Fruit fly (Drosophila melanogaster) whole organism, embryonic: Measurements from ENCODE around the gene SkpE.

Experiments
- Ada2b ChIP-seq: fragments of 200-800 bp; sonication (Bioruptor generic); IDR thresholded peaks from 2 replicates; pipeline ENCODE4 v1.3.6; 2022; ENCODE audit warnings: missing biosample characterization, missing genetic modification characterization
- BEAF-32 ChIP-seq: fragments of 200-800 bp; sonication (Bioruptor generic); optimal IDR thresholded peaks from 3 replicates; lab custom pipeline; 2017; ENCODE audit warnings: missing biosample characterization, missing genetic modification characterization, mild to moderate bottlenecking, moderate library complexity, missing genetic modification reagents
- C15 ChIP-seq: fragments of 200-800 bp; sonication (Bioruptor generic); IDR thresholded peaks from 3 replicates; pipeline ENCODE4 v1.3.6; 2022; ENCODE audit warnings: missing biosample characterization, missing genetic modification characterization
- CG12104 ChIP-seq: fragments of 200-800 bp; sonication (Bioruptor generic); optimal IDR thresholded peaks from 3 replicates; lab custom pipeline; 2016; ENCODE audit warnings: missing biosample characterization, missing genetic modification characterization
- CG12744 ChIP-seq: fragments of 200-800 bp; sonication (Bioruptor generic); optimal IDR thresholded peaks from 2 replicates; lab custom pipeline; 2016; ENCODE audit warnings: missing biosample characterization, missing genetic modification characterization
- CG13296 ChIP-seq: fragments of 200-800 bp; sonication (Bioruptor generic); optimal IDR thresholded peaks from 3 replicates; lab custom pipeline; 2018; ENCODE audit warnings: missing biosample characterization, mild to moderate bottlenecking, missing genetic modification characterization
- CG14710 ChIP-seq: fragments of 200-800 bp; sonication (Bioruptor generic); optimal IDR thresholded peaks from 3 replicates; lab custom pipeline; 2019; ENCODE audit warnings: missing biosample characterization, mild to moderate bottlenecking, missing genetic modification characterization, moderate library complexity
- CG15073 ChIP-seq: fragments of 200-800 bp; sonication (Bioruptor generic); optimal IDR thresholded peaks from 2 replicates; lab custom pipeline; 2016; ENCODE audit warnings: missing biosample characterization, missing genetic modification characterization
- CG15601 ChIP-seq: fragments of 200-800 bp; sonication (Bioruptor generic); optimal IDR thresholded peaks from 3 replicates; lab custom pipeline; 2019; ENCODE audit warnings: missing biosample characterization, mild to moderate bottlenecking, missing genetic modification characterization, moderate library complexity
- CG16863 ChIP-seq: fragments of 200-800 bp; sonication (Bioruptor generic); optimal IDR thresholded peaks from 3 replicates; lab custom pipeline; 2016; ENCODE audit warnings: missing biosample characterization, missing genetic modification characterization
- CG2129 ChIP-seq: fragments of 200-800 bp; sonication (Bioruptor generic); IDR thresholded peaks from 2 replicates; pipeline ENCODE4 v1.3.6; 2022; ENCODE audit warnings: missing biosample characterization, missing genetic modification characterization; ENCODE audit not compliant: partially characterized antibody
- CG2678 ChIP-seq: fragments of 200-800 bp; sonication (Bioruptor generic); optimal IDR thresholded peaks from 3 replicates; lab custom pipeline; 2019; ENCODE audit warnings: missing biosample characterization, mild to moderate bottlenecking, missing genetic modification characterization, moderate library complexity
- CG31441 ChIP-seq: fragments of 200-800 bp; sonication (Bioruptor generic); IDR thresholded peaks from 2 replicates; pipeline ENCODE4 v1.3.6; 2022; ENCODE audit warnings: missing biosample characterization, missing genetic modification characterization
- CG3995 ChIP-seq: fragments of 200-800 bp; sonication (Bioruptor generic); optimal IDR thresholded peaks from 3 replicates; lab custom pipeline; 2016; ENCODE audit warnings: missing biosample characterization, missing genetic modification characterization
- CG6765 ChIP-seq: fragments of 200-800 bp; sonication (Bioruptor generic); optimal IDR thresholded peaks from 3 replicates; lab custom pipeline; 2017; ENCODE audit warnings: missing biosample characterization, mild to moderate bottlenecking, missing genetic modification characterization
- CG6791 ChIP-seq: fragments of 200-800 bp; sonication (Bioruptor generic); IDR thresholded peaks from 3 replicates; pipeline ENCODE4 v1.3.6; 2022; ENCODE audit warnings: missing biosample characterization, missing genetic modification characterization; ENCODE audit not compliant: partially characterized antibody
- CG7372 ChIP-seq: fragments of 200-800 bp; sonication (Bioruptor generic); IDR thresholded peaks from 2 replicates; pipeline ENCODE4 v1.3.6; 2022; ENCODE audit warnings: missing biosample characterization, missing genetic modification characterization
- CG7556 ChIP-seq: fragments of 200-800 bp; sonication (Bioruptor generic); optimal IDR thresholded peaks from 2 replicates; lab custom pipeline; 2017; ENCODE audit warnings: missing biosample characterization, mild to moderate bottlenecking, missing genetic modification characterization
- CG7928 ChIP-seq: fragments of 200-800 bp; sonication (Bioruptor generic); optimal IDR thresholded peaks from 2 replicates; lab custom pipeline; 2017; ENCODE audit warnings: missing biosample characterization, mild to moderate bottlenecking, missing genetic modification characterization
- CG7963 ChIP-seq: fragments of 200-800 bp; sonication (Bioruptor generic); IDR thresholded peaks from 3 replicates; pipeline ENCODE4 v1.3.6; 2022; ENCODE audit warnings: missing biosample characterization, missing genetic modification characterization; ENCODE audit not compliant: partially characterized antibody
- D19A ChIP-seq: fragments of 200-800 bp; optimal IDR thresholded peaks from 3 replicates; lab custom pipeline; 2019; ENCODE audit warnings: missing biosample characterization, mild to moderate bottlenecking, missing genetic modification characterization, moderate library complexity
- Doc2 ChIP-seq: fragments of 200-800 bp; sonication (Bioruptor generic); IDR thresholded peaks from 2 replicates; pipeline ENCODE4 v1.3.6; 2022; ENCODE audit warnings: missing biosample characterization, missing genetic modification characterization
- GATAe ChIP-seq: fragments of 200-800 bp; sonication (Bioruptor generic); conservative IDR thresholded peaks from 2 replicates; pipeline ENCODE4 v1.3.6; 2022; ENCODE audit warnings: missing biosample characterization, missing genetic modification characterization
- H2.0 ChIP-seq: fragments of 200-800 bp; sonication (Bioruptor generic); IDR thresholded peaks from 2 replicates; pipeline ENCODE4 v1.3.6; 2022; ENCODE audit warnings: missing biosample characterization, missing genetic modification characterization
- Kr ChIP-seq: fragments of 200-800 bp; sonication (Bioruptor generic); optimal IDR thresholded peaks from 2 replicates; lab custom pipeline; 2017; ENCODE audit warnings: missing biosample characterization, mild to moderate bottlenecking, missing genetic modification characterization
- NK7.1 ChIP-seq: fragments of 200-800 bp; sonication (Bioruptor generic); optimal IDR thresholded peaks from 3 replicates; lab custom pipeline; 2016; ENCODE audit warnings: missing biosample characterization, missing genetic modification characterization
- Nf-YB ChIP-seq: fragments of 200-800 bp; sonication (Bioruptor generic); optimal IDR thresholded peaks from 3 replicates; lab custom pipeline; 2019; ENCODE audit warnings: missing biosample characterization, mild to moderate bottlenecking, missing genetic modification characterization, moderate library complexity
- Nf-YC ChIP-seq: fragments of 200-800 bp; optimal IDR thresholded peaks from 3 replicates; lab custom pipeline; 2019; ENCODE audit warnings: missing biosample characterization, mild to moderate bottlenecking, missing genetic modification characterization, moderate library complexity
- Six4 ChIP-seq: fragments of 200-800 bp; sonication (Bioruptor generic); optimal IDR thresholded peaks from 2 replicates; lab custom pipeline; 2016; ENCODE audit warnings: missing biosample characterization, missing genetic modification characterization
- Sox100B ChIP-seq: fragments of 200-800 bp; sonication (Bioruptor generic); optimal IDR thresholded peaks from 3 replicates; lab custom pipeline; 2018; ENCODE audit warnings: missing biosample characterization, mild to moderate bottlenecking, missing genetic modification characterization
- Sry-β ChIP-seq: fragments of 200-800 bp; sonication (Bioruptor generic); optimal IDR thresholded peaks from 2 replicates; lab custom pipeline; 2018; ENCODE audit warnings: missing biosample characterization, mild to moderate bottlenecking, missing genetic modification characterization, moderate library complexity
- Ssrp ChIP-seq: fragments of 200-800 bp; sonication (Bioruptor generic); optimal IDR thresholded peaks from 2 replicates; lab custom pipeline; 2018; ENCODE audit warnings: missing biosample characterization, mild to moderate bottlenecking, missing genetic modification characterization, moderate library complexity
- Taf1 ChIP-seq: fragments of 200-800 bp; sonication (Bioruptor generic); IDR thresholded peaks from 2 replicates; pipeline ENCODE4 v1.3.6; 2022; ENCODE audit warnings: missing biosample characterization, missing genetic modification characterization
- Vsx1 ChIP-seq: fragments of 200-800 bp; sonication (Bioruptor generic); optimal IDR thresholded peaks from 2 replicates; lab custom pipeline; 2017; ENCODE audit warnings: missing biosample characterization, mild to moderate bottlenecking, missing genetic modification characterization, missing genetic modification reagents
- ash1 ChIP-seq: fragments of 200-800 bp; sonication (Bioruptor generic); optimal IDR thresholded peaks from 2 replicates; lab custom pipeline; 2018; ENCODE audit warnings: missing biosample characterization, mild to moderate bottlenecking, missing genetic modification characterization
- cg ChIP-seq: fragments of 200-800 bp; sonication (Bioruptor generic); optimal IDR thresholded peaks from 3 replicates; lab custom pipeline; 2019; ENCODE audit warnings: missing biosample characterization, mild to moderate bottlenecking, missing genetic modification characterization, moderate library complexity
- crc ChIP-seq: fragments of 200-800 bp; sonication (Bioruptor generic); optimal IDR thresholded peaks from 2 replicates; lab custom pipeline; 2016; ENCODE audit warnings: missing biosample characterization, missing genetic modification characterization
- danr ChIP-seq: fragments of 200-800 bp; sonication (Bioruptor generic); IDR thresholded peaks from 2 replicates; pipeline ENCODE4 v1.3.6; 2022; ENCODE audit warnings: missing biosample characterization, missing genetic modification characterization
- esg ChIP-seq: fragments of 200-800 bp; sonication (Bioruptor generic); conservative IDR thresholded peaks from 2 replicates; pipeline ENCODE4 v1.3.6; 2022; ENCODE audit warnings: missing biosample characterization, missing genetic modification characterization
- fd96Cb ChIP-seq: fragments of 200-800 bp; sonication (Bioruptor generic); optimal IDR thresholded peaks from 2 replicates; lab custom pipeline; 2018; ENCODE audit warnings: missing biosample characterization, mild to moderate bottlenecking, missing genetic modification characterization, moderate library complexity
- h ChIP-seq: fragments of >200 bp; optimal IDR thresholded peaks from 2 replicates; lab custom pipeline; 2017
- ham ChIP-seq: fragments of 200-800 bp; sonication (Bioruptor generic); IDR thresholded peaks from 2 replicates; pipeline ENCODE4 v1.3.6; 2022; ENCODE audit warnings: missing biosample characterization, missing genetic modification characterization
- jigr1 ChIP-seq: fragments of 200-800 bp; sonication (Bioruptor generic); IDR thresholded peaks from 3 replicates; pipeline ENCODE4 v1.3.6; 2022; ENCODE audit warnings: missing biosample characterization, missing genetic modification characterization
- otp ChIP-seq: fragments of 200-800 bp; sonication (Bioruptor generic); IDR thresholded peaks from 3 replicates; pipeline ENCODE4, ENCODE4 v1.3.6; 2022; ENCODE audit warnings: missing biosample characterization, missing genetic modification characterization
- pb ChIP-seq: fragments of 200-800 bp; sonication (Bioruptor generic); optimal IDR thresholded peaks from 3 replicates; lab custom pipeline; 2016; ENCODE audit warnings: missing biosample characterization, missing genetic modification characterization
- pho ChIP-seq: fragments of 200-800 bp; sonication (Bioruptor generic); optimal IDR thresholded peaks from 2 replicates; lab custom pipeline; 2016; ENCODE audit warnings: missing biosample characterization, missing genetic modification characterization
- sens-2 ChIP-seq: fragments of 200-800 bp; sonication (Bioruptor generic); IDR thresholded peaks from 2 replicates; pipeline ENCODE4 v1.3.6; 2022; ENCODE audit warnings: missing biosample characterization, missing genetic modification characterization
- slp2 ChIP-seq: fragments of 200-800 bp; sonication (Bioruptor generic); optimal IDR thresholded peaks from 2 replicates; lab custom pipeline; 2016; ENCODE audit warnings: missing biosample characterization, missing genetic modification characterization
- ssp ChIP-seq: fragments of 200-800 bp; sonication (Bioruptor generic); IDR thresholded peaks from 2 replicates; pipeline ENCODE4 v1.3.6; 2022; ENCODE audit warnings: missing biosample characterization, missing genetic modification characterization
- sug ChIP-seq: fragments of 200-800 bp; optimal IDR thresholded peaks from 2 replicates; lab custom pipeline; 2019; ENCODE audit warnings: missing biosample characterization, mild to moderate bottlenecking, missing genetic modification characterization, moderate library complexity

The SkpE gene

dm6 chrX:19846701-19847383, 23.0 kb upstream of the SkpE start (continued):
- TF ChIP-seq CG12744 (GFP tag; lab: Kevin White, UChicago) = peak; percentile 88
- peak; percentile 73 for TF ChIP-seq ash1 (GFP tag; lab: Kevin White, UChicago)
- TF ChIP-seq sens-2 = peak; percentile 84
- peak; percentile 79 for TF ChIP-seq Nf-YC (tag; lab: Kevin White, UChicago)
- TF ChIP-seq slp2 (GFP tag; lab: Kevin White, UChicago) = peak; percentile 94
- TF ChIP-seq CG12104 (GFP tag; lab: Kevin White, UChicago) = peak; percentile 86
- peak; percentile 86 for TF ChIP-seq C15 (GFP tag; lab: Robert Waterston, UW)
- TF ChIP-seq h = no peak
- peak; percentile 88 for TF ChIP-seq Sox100B
- peak; percentile 67 for TF ChIP-seq CG15073 (GFP tag; lab: Kevin White, UChicago)
- peak; percentile 89 for TF ChIP-seq danr (GFP tag; lab: Robert Waterston, UW)
- peak; percentile 34; the same call in 1 of the 2 replicates for TF ChIP-seq GATAe (GFP tag; lab: Robert Waterston, UW)
- TF ChIP-seq CG2129 = no peak
- peak; percentile 78 for TF ChIP-seq ham (GFP tag; lab: Robert Waterston, UW)
- peak; percentile 85 for TF ChIP-seq Doc2 (GFP tag; lab: Robert Waterston, UW)
- peak; percentile 87 for TF ChIP-seq pho (GFP tag; lab: Kevin White, UChicago)
- TF ChIP-seq CG2678 (tag; lab: Kevin White, UChicago) = peak; percentile 94
- peak; percentile 93 for TF ChIP-seq CG31441 (GFP tag; lab: Robert Waterston, UW)
- TF ChIP-seq CG3995 (GFP tag; lab: Kevin White, UChicago) = peak; percentile 47
- peak; percentile 90 for TF ChIP-seq CG7372 (GFP tag; lab: Robert Waterston, UW)
- peak; percentile 90 for TF ChIP-seq CG15601
- peak; percentile 94 for TF ChIP-seq esg (GFP tag; lab: Robert Waterston, UW)
- TF ChIP-seq Vsx1 (GFP tag; lab: Kevin White, UChicago) = peak; percentile 86
- peak; percentile 96 for TF ChIP-seq CG16863
- no peak for TF ChIP-seq CG7963
- TF ChIP-seq CG7928 (GFP tag; lab: Kevin White, UChicago) = peak; percentile 47
- peak; percentile 94 for TF ChIP-seq H2.0 (GFP tag; lab: Robert Waterston, UW)
- no peak for TF ChIP-seq CG6791 (GFP tag; lab: Robert Waterston, UW)
- peak; percentile 83 for TF ChIP-seq sug (tag; lab: Kevin White, UChicago)
- peak; percentile 96 for TF ChIP-seq fd96Cb (tag; lab: Kevin White, UChicago)
- TF ChIP-seq Six4 (GFP tag; lab: Kevin White, UChicago) = peak; percentile 90
- TF ChIP-seq Sry-β = peak; percentile 54
- TF ChIP-seq Ssrp (tag; lab: Kevin White, UChicago) = peak; percentile 95
- TF ChIP-seq NK7.1 (GFP tag; lab: Kevin White, UChicago) = peak; percentile 89
- peak; percentile 90 for TF ChIP-seq CG14710
- TF ChIP-seq pb = peak; percentile 95
- TF ChIP-seq CG6765 (GFP tag; lab: Kevin White, UChicago) = peak; percentile 80
- peak; percentile 90 for TF ChIP-seq CG7556 (GFP tag; lab: Kevin White, UChicago)
- peak; percentile 65; the same call in 1 of the 2 replicates for TF ChIP-seq Taf1
- peak; percentile 91 for TF ChIP-seq D19A (tag; lab: Kevin White, UChicago)
- TF ChIP-seq BEAF-32 (GFP tag; lab: Kevin White, UChicago) = peak; percentile 2
- TF ChIP-seq CG13296 (GFP tag; lab: Kevin White, UChicago) = peak; percentile 91
- TF ChIP-seq jigr1 (GFP tag; lab: Robert Waterston, UW) = peak; percentile 88; the same call in 2 of the 3 replicates
- TF ChIP-seq cg (GFP tag; lab: Kevin White, UChicago) = peak; percentile 83
- TF ChIP-seq otp (GFP tag; lab: Robert Waterston, UW) = peak; percentile 95
- TF ChIP-seq ssp (GFP tag; lab: Robert Waterston, UW) = peak; percentile 86
- TF ChIP-seq Kr (GFP tag; lab: Kevin White, UChicago) = peak; percentile 98
- peak; percentile 90 for TF ChIP-seq crc (GFP tag; lab: Kevin White, UChicago)
- TF ChIP-seq Nf-YB (GFP tag; lab: Kevin White, UChicago) = peak; percentile 78
- peak; percentile 93 for TF ChIP-seq Ada2b (GFP tag; lab: Robert Waterston, UW)
